Fruit fly (Drosophila melanogaster) whole organism, embryonic: ENCODE data around the gene Leash.

Experiments
- Ada2b ChIP-seq: fragments of 200-800 bp; sonication (Bioruptor generic); IDR thresholded peaks from 2 replicates; pipeline ENCODE4 v1.3.6; 2022; ENCODE audit warnings: missing biosample characterization, missing genetic modification characterization
- Aef1 ChIP-seq: fragments of 200-800 bp; sonication (Bioruptor generic); IDR thresholded peaks from 3 replicates; pipeline ENCODE4 v1.3.6; 2022; ENCODE audit warnings: missing biosample characterization, missing genetic modification characterization
- B-H1 ChIP-seq: fragments of 200-800 bp; sonication (Bioruptor generic); IDR thresholded peaks from 3 replicates; pipeline ENCODE4 v1.3.6; 2022; ENCODE audit warnings: missing biosample characterization, missing genetic modification characterization
- CG10543 ChIP-seq: fragments of 200-800 bp; sonication (Bioruptor generic); optimal IDR thresholded peaks from 3 replicates; lab custom pipeline; 2017; ENCODE audit warnings: missing biosample characterization, mild to moderate bottlenecking, missing genetic modification characterization, moderate library complexity
- CG10654 ChIP-seq: fragments of 200-800 bp; sonication (Bioruptor generic); optimal IDR thresholded peaks from 2 replicates; lab custom pipeline; 2016; ENCODE audit warnings: missing biosample characterization, missing genetic modification characterization
- CG11504 ChIP-seq: fragments of 200-800 bp; sonication (Bioruptor generic); optimal IDR thresholded peaks from 3 replicates; lab custom pipeline; 2019; ENCODE audit warnings: missing biosample characterization, mild to moderate bottlenecking, missing genetic modification characterization, moderate library complexity
- CG12104 ChIP-seq: fragments of 200-800 bp; sonication (Bioruptor generic); optimal IDR thresholded peaks from 3 replicates; lab custom pipeline; 2016; ENCODE audit warnings: missing biosample characterization, missing genetic modification characterization
- CG12236 ChIP-seq: fragments of 200-800 bp; sonication (Bioruptor generic); optimal IDR thresholded peaks from 2 replicates; lab custom pipeline; 2016; ENCODE audit warnings: missing biosample characterization, missing genetic modification characterization
- CG13424 ChIP-seq: fragments of 200-800 bp; sonication (Bioruptor generic); optimal IDR thresholded peaks from 2 replicates; lab custom pipeline; 2019; ENCODE audit warnings: missing biosample characterization, mild to moderate bottlenecking, missing genetic modification characterization, moderate library complexity
- CG14965 ChIP-seq: fragments of 200-800 bp; sonication (Bioruptor generic); optimal IDR thresholded peaks from 2 replicates; lab custom pipeline; 2016; ENCODE audit warnings: missing biosample characterization, missing genetic modification characterization, borderline replicate concordance
- CG15601 ChIP-seq: fragments of 200-800 bp; sonication (Bioruptor generic); optimal IDR thresholded peaks from 3 replicates; lab custom pipeline; 2019; ENCODE audit warnings: missing biosample characterization, mild to moderate bottlenecking, missing genetic modification characterization, moderate library complexity
- CG2202 ChIP-seq: fragments of 200-800 bp; sonication (Bioruptor generic); optimal IDR thresholded peaks from 2 replicates; lab custom pipeline; 2018; ENCODE audit warnings: missing biosample characterization, mild to moderate bottlenecking, missing genetic modification characterization
- CG2678 ChIP-seq: fragments of 200-800 bp; sonication (Bioruptor generic); optimal IDR thresholded peaks from 3 replicates; lab custom pipeline; 2019; ENCODE audit warnings: missing biosample characterization, mild to moderate bottlenecking, missing genetic modification characterization, moderate library complexity
- CG2889 ChIP-seq: fragments of 200-800 bp; sonication (Bioruptor generic); IDR thresholded peaks from 3 replicates; pipeline ENCODE4 v1.3.6; 2022; ENCODE audit warnings: missing biosample characterization, missing genetic modification characterization
- CG30403 ChIP-seq: fragments of 200-800 bp; sonication (Bioruptor generic); optimal IDR thresholded peaks from 3 replicates; lab custom pipeline; 2016; ENCODE audit warnings: missing biosample characterization, missing genetic modification characterization
- CG32767 ChIP-seq: fragments of 200-800 bp; sonication (Bioruptor generic); IDR thresholded peaks from 2 replicates; pipeline ENCODE4 v1.3.6; 2022; ENCODE audit warnings: missing biosample characterization, missing genetic modification characterization
- CG3281 ChIP-seq: fragments of 200-800 bp; sonication (Bioruptor generic); optimal IDR thresholded peaks from 3 replicates; lab custom pipeline; 2017; ENCODE audit warnings: missing biosample characterization, mild to moderate bottlenecking, missing genetic modification characterization
- CG4360 ChIP-seq: fragments of 200-800 bp; sonication (Bioruptor generic); IDR thresholded peaks from 2 replicates; pipeline ENCODE4 v1.3.6; 2022; ENCODE audit warnings: missing biosample characterization, missing genetic modification characterization
- CG6654 ChIP-seq: fragments of 200-800 bp; sonication (Bioruptor generic); optimal IDR thresholded peaks from 2 replicates; lab custom pipeline; 2017; ENCODE audit warnings: missing biosample characterization, mild to moderate bottlenecking, missing genetic modification characterization
- CG6683 ChIP-seq: fragments of 200-800 bp; sonication (Bioruptor generic); optimal IDR thresholded peaks from 2 replicates; lab custom pipeline; 2017; ENCODE audit warnings: missing biosample characterization, mild to moderate bottlenecking, missing genetic modification characterization, missing genetic modification reagents
- CG7839 ChIP-seq: fragments of 200-800 bp; sonication (Bioruptor generic); optimal IDR thresholded peaks from 3 replicates; lab custom pipeline; 2018; ENCODE audit warnings: missing biosample characterization, mild to moderate bottlenecking, missing genetic modification characterization, moderate library complexity
- CkIIα-i1 ChIP-seq: fragments of 200-800 bp; sonication (Bioruptor generic); IDR thresholded peaks from 2 replicates; pipeline ENCODE4 v1.3.6; 2022; ENCODE audit warnings: missing biosample characterization, missing genetic modification characterization
- Dip3 ChIP-seq: fragments of 200-800 bp; sonication (Bioruptor generic); optimal IDR thresholded peaks from 3 replicates; lab custom pipeline; 2016; ENCODE audit warnings: missing biosample characterization, missing genetic modification characterization
- E2f1 ChIP-seq: fragments of 200-800 bp; sonication (Bioruptor generic); IDR thresholded peaks from 2 replicates; pipeline ENCODE4 v1.3.6; 2022; ENCODE audit warnings: missing biosample characterization, missing genetic modification characterization
- Ets97D ChIP-seq: fragments of 200-800 bp; sonication (Bioruptor generic); optimal IDR thresholded peaks from 3 replicates; lab custom pipeline; 2016; ENCODE audit warnings: missing biosample characterization, missing genetic modification characterization
- HLH54F ChIP-seq: fragments of 200-800 bp; sonication (Bioruptor generic); optimal IDR thresholded peaks from 3 replicates; lab custom pipeline; 2016; ENCODE audit warnings: missing biosample characterization, missing genetic modification characterization
- Hand ChIP-seq: fragments of 200-800 bp; sonication (Bioruptor generic); optimal IDR thresholded peaks from 2 replicates; lab custom pipeline; 2017; ENCODE audit warnings: mild to moderate bottlenecking, missing biosample characterization, missing genetic modification reagents, missing genetic modification characterization
- Hr78 ChIP-seq, 2 experiments: fragments of 200-800 bp in 1 of 2; fragments of >200 bp in 1 of 2; sonication (Bioruptor generic) in 1 of 2; optimal IDR thresholded peaks; 2 replicates each; lab custom pipeline; 2017 to 2019; ENCODE audit warnings: missing biosample characterization in 2 of 2, missing genetic modification characterization in 2 of 2, mild to moderate bottlenecking in 1 of 2, moderate library complexity in 1 of 2
- NC2α ChIP-seq: fragments of 200-800 bp; sonication (Bioruptor generic); optimal IDR thresholded peaks from 2 replicates; lab custom pipeline; 2016; ENCODE audit warnings: missing biosample characterization, missing genetic modification characterization
- Taf1 ChIP-seq: fragments of 200-800 bp; sonication (Bioruptor generic); IDR thresholded peaks from 2 replicates; pipeline ENCODE4 v1.3.6; 2022; ENCODE audit warnings: missing biosample characterization, missing genetic modification characterization
- abd-A ChIP-seq: fragments of 200-800 bp; sonication (Bioruptor generic); optimal IDR thresholded peaks from 3 replicates; lab custom pipeline; 2019; ENCODE audit warnings: missing biosample characterization, mild to moderate bottlenecking, missing genetic modification characterization, moderate library complexity
- ase ChIP-seq: fragments of 200-800 bp; sonication (Bioruptor generic); IDR thresholded peaks from 3 replicates; pipeline ENCODE4 v1.3.6; 2022; ENCODE audit warnings: missing biosample characterization, missing genetic modification characterization
- az2 ChIP-seq: fragments of 200-800 bp; sonication (Bioruptor generic); optimal IDR thresholded peaks from 3 replicates; lab custom pipeline; 2016; ENCODE audit warnings: missing biosample characterization, missing genetic modification characterization
- bab2 ChIP-seq: fragments of 200-800 bp; sonication (Bioruptor generic); optimal IDR thresholded peaks from 2 replicates; lab custom pipeline; 2016; ENCODE audit warnings: missing biosample characterization, missing genetic modification characterization
- bcd ChIP-seq: fragments of 200-800 bp; sonication (Bioruptor generic); optimal IDR thresholded peaks from 2 replicates; lab custom pipeline; 2017; ENCODE audit warnings: missing biosample characterization, mild to moderate bottlenecking, missing genetic modification characterization
- cad ChIP-seq: fragments of >200 bp; optimal IDR thresholded peaks from 2 replicates; lab custom pipeline; 2017; ENCODE audit warnings: missing biosample characterization, missing genetic modification characterization
- corto ChIP-seq: fragments of 200-800 bp; sonication (Bioruptor generic); optimal IDR thresholded peaks from 2 replicates; lab custom pipeline; 2016; ENCODE audit warnings: missing biosample characterization, mild to moderate bottlenecking, missing genetic modification characterization, moderate library complexity
- esg ChIP-seq: fragments of 200-800 bp; sonication (Bioruptor generic); conservative IDR thresholded peaks from 2 replicates; pipeline ENCODE4 v1.3.6; 2022; ENCODE audit warnings: missing biosample characterization, missing genetic modification characterization
- eyg ChIP-seq: fragments of 200-800 bp; sonication (Bioruptor generic); optimal IDR thresholded peaks from 3 replicates; lab custom pipeline; 2016; ENCODE audit warnings: missing biosample characterization, missing genetic modification characterization
- h ChIP-seq: fragments of >200 bp; optimal IDR thresholded peaks from 2 replicates; lab custom pipeline; 2017
- lola ChIP-seq, 3 experiments: fragments of >200 bp in 2 of 3; fragments of 200-800 bp in 1 of 3; sonication (Bioruptor generic) in 1 of 3; optimal IDR thresholded peaks; 2 replicates each; lab custom pipeline; 2017 to 2019; ENCODE audit warnings: missing biosample characterization in 3 of 3, missing genetic modification characterization in 3 of 3, mild to moderate bottlenecking in 1 of 3, moderate library complexity in 1 of 3
- maf-S ChIP-seq: fragments of 200-800 bp; sonication (Bioruptor generic); optimal IDR thresholded peaks from 2 replicates; lab custom pipeline; 2016; ENCODE audit warnings: missing biosample characterization, missing genetic modification characterization
- pros ChIP-seq: fragments of 200-800 bp; sonication (Bioruptor generic); optimal IDR thresholded peaks from 3 replicates; lab custom pipeline; 2019; ENCODE audit warnings: missing biosample characterization, mild to moderate bottlenecking, missing genetic modification characterization, moderate library complexity
- row ChIP-seq: fragments of 200-800 bp; sonication (Bioruptor generic); IDR thresholded peaks from 3 replicates; pipeline ENCODE4 v1.3.6; 2022; ENCODE audit warnings: missing biosample characterization, missing genetic modification characterization
- sens-2 ChIP-seq: fragments of 200-800 bp; sonication (Bioruptor generic); IDR thresholded peaks from 2 replicates; pipeline ENCODE4 v1.3.6; 2022; ENCODE audit warnings: missing biosample characterization, missing genetic modification characterization
- seq ChIP-seq: fragments of 200-800 bp; sonication (Bioruptor generic); IDR thresholded peaks from 2 replicates; pipeline ENCODE4 v1.3.6; 2022; ENCODE audit warnings: missing biosample characterization, missing genetic modification characterization
- tap ChIP-seq: fragments of 200-800 bp; optimal IDR thresholded peaks from 3 replicates; lab custom pipeline; 2019; ENCODE audit warnings: missing biosample characterization, mild to moderate bottlenecking, missing genetic modification characterization, moderate library complexity
- tup ChIP-seq: fragments of 200-800 bp; sonication (Bioruptor generic); optimal IDR thresholded peaks from 2 replicates; lab custom pipeline; 2016; ENCODE audit warnings: missing biosample characterization, mild to moderate bottlenecking, missing genetic modification characterization, moderate library complexity
- wek ChIP-seq: fragments of 200-800 bp; sonication (Bioruptor generic); optimal IDR thresholded peaks from 3 replicates; lab custom pipeline; 2018; ENCODE audit warnings: missing biosample characterization, mild to moderate bottlenecking, missing genetic modification characterization, moderate library complexity
- zfh2 ChIP-seq: fragments of 200-800 bp; sonication (Bioruptor generic); optimal IDR thresholded peaks from 2 replicates; lab custom pipeline; 2016; ENCODE audit warnings: missing biosample characterization, missing genetic modification characterization

Leash gene

dm6 chr3R:10884031-10884677 is 1.2 kb upstream of the Leash start (continued):
- TF ChIP-seq Dip3 (GFP tag; lab: Kevin White, UChicago) (no peak), CG6654 (GFP tag; lab: Kevin White, UChicago) (no peak), B-H1 (peak; percentile 78), maf-S (GFP tag; lab: Kevin White, UChicago) (no peak), bcd (GFP tag; lab: Kevin White, UChicago) (peak; percentile 80), CG32767 (peak; percentile 74), row (GFP tag; lab: Robert Waterston, UW) (peak; percentile 85), eyg (GFP tag; lab: Kevin White, UChicago) (no peak), esg (peak; percentile 64), CG14965 (GFP tag; lab: Kevin White, UChicago) (no peak), lola (GFP tag; optimal IDR thresholded peaks at IDR 0.05; lab: Kevin White, UChicago) (no peak), h (lab: Kevin White, UChicago) (no peak), CG7839 (tag; lab: Kevin White, UChicago) (peak; percentile 88), CG6683 (GFP tag; lab: Kevin White, UChicago) (peak; percentile 44), CG10543 (peak; percentile 23), CG4360 (GFP tag; lab: Robert Waterston, UW) (no peak), sens-2 (peak; percentile 59; the same call in 1 of the 2 replicates), zfh2 (GFP tag; lab: Kevin White, UChicago) (peak; percentile 7), CG30403 (GFP tag; lab: Kevin White, UChicago) (peak; percentile 62), CG12104 (GFP tag; lab: Kevin White, UChicago) (peak; percentile 60), abd-A (tag; lab: Kevin White, UChicago) (peak; percentile 82), wek (peak; percentile 8), seq (no peak), CG11504 (tag; lab: Kevin White, UChicago) (peak; percentile 88), CG2889 (GFP tag; lab: Robert Waterston, UW) (peak; percentile 53; the same call in 1 of the 3 replicates), ase (peak; percentile 90), cad (GFP tag; lab: Kevin White, UChicago) (no peak), Ada2b (GFP tag; lab: Robert Waterston, UW) (peak; percentile 75), Hand (GFP tag; lab: Kevin White, UChicago) (peak; percentile 16), Aef1 (GFP tag; lab: Robert Waterston, UW) (peak; percentile 80), CG2678 (tag; lab: Kevin White, UChicago) (peak; percentile 90), CG15601 (tag; lab: Kevin White, UChicago) (no peak), Taf1 (peak; percentile 69), Ets97D (peak; percentile 16), NC2α (GFP tag; lab: Kevin White, UChicago) (no peak), E2f1 (peak; percentile 79), CG10654 (GFP tag; lab: Kevin White, UChicago) (peak; percentile 31), CG3281 (GFP tag; lab: Kevin White, UChicago) (peak; percentile 87), CG13424 (tag; lab: Kevin White, UChicago) (peak; percentile 76), tap (tag; lab: Kevin White, UChicago) (peak; percentile 76), tup (GFP tag; lab: Kevin White, UChicago) (peak; percentile 39), pros (GFP tag; lab: Kevin White, UChicago) (no peak), CkIIα-i1 (peak; percentile 45; the same call in 1 of the 2 replicates), bab2 (peak; percentile 19), CG12236 (GFP tag; lab: Kevin White, UChicago) (no peak), Hr78 (GFP tag; optimal IDR thresholded peaks at IDR 0.05; lab: Kevin White, UChicago) (peak in 1 of 2 experiments; percentile 21), HLH54F (GFP tag; lab: Kevin White, UChicago) (no peak), corto (GFP tag; lab: Kevin White, UChicago) (no peak), CG2202 (tag; lab: Kevin White, UChicago) (no peak), az2 (GFP tag; lab: Kevin White, UChicago) (peak; percentile 42)
